Worm (Caenorhabditis elegans): ENCODE results near the gene F08D12.15.

The F08D12.15 gene

ce11 chrII:2752999-2753398, 13.4 kb upstream of the F08D12.15 start, which contains the start of gene F29A7.3:
Gene F29A7.3 (plus strand): TSS chrII:2753299.
- no peak for TF ChIP-seq ref-1 (GFP tag; conservative IDR thresholded peaks at IDR 0.05)
- no peak for TF ChIP-seq ztf-29 (GFP tag; IDR thresholded peaks at IDR 0.05)
- no peak for TF ChIP-seq flt-1 (GFP tag; IDR thresholded peaks at IDR 0.05)
- no peak for TF ChIP-seq tab-1 (GFP tag; IDR thresholded peaks at IDR 0.05)
- no peak for TF ChIP-seq med-1 (GFP tag; optimal IDR thresholded peaks at IDR 0.05; ENCODE audit: insufficient read depth)
- no peak for TF ChIP-seq klf-2 (GFP tag; conservative IDR thresholded peaks at IDR 0.05)
- no peak for TF ChIP-seq ztf-23 (GFP tag; IDR thresholded peaks at IDR 0.05)
- no peak for TF ChIP-seq cog-1 (tag; optimal IDR thresholded peaks at IDR 0.05)
- TF ChIP-seq T22C8.4 (GFP tag; IDR thresholded peaks at IDR 0.05): no peak

- TF ChIP-seq tab-1 (GFP tag; IDR thresholded peaks at IDR 0.05) (no peak), cog-1 (tag; optimal IDR thresholded peaks at IDR 0.05) (no peak), klf-2 (GFP tag; conservative IDR thresholded peaks at IDR 0.05) (no peak), med-1 (GFP tag; optimal IDR thresholded peaks at IDR 0.05; ENCODE audit: insufficient read depth) (no peak), flt-1 (GFP tag; IDR thresholded peaks at IDR 0.05) (no peak), ztf-29 (GFP tag; IDR thresholded peaks at IDR 0.05) (no peak), ztf-23 (GFP tag; IDR thresholded peaks at IDR 0.05) (no peak), ref-1 (GFP tag; conservative IDR thresholded peaks at IDR 0.05) (no peak)
These were observed 11.8 kb upstream of the F08D12.15 start for ce11 chrII:2754595-2754994.

- TF ChIP-seq ztf-23 (GFP tag; IDR thresholded peaks at IDR 0.05) (no peak), tab-1 (GFP tag; IDR thresholded peaks at IDR 0.05) (no peak), ref-1 (GFP tag; conservative IDR thresholded peaks at IDR 0.05) (no peak), klf-2 (GFP tag; conservative IDR thresholded peaks at IDR 0.05) (no peak), T22C8.4 (GFP tag; IDR thresholded peaks at IDR 0.05) (no peak), med-1 (GFP tag; optimal IDR thresholded peaks at IDR 0.05; ENCODE audit: insufficient read depth) (no peak), flt-1 (GFP tag; IDR thresholded peaks at IDR 0.05) (no peak), ztf-29 (GFP tag; IDR thresholded peaks at IDR 0.05) (no peak), cog-1 (tag; optimal IDR thresholded peaks at IDR 0.05) (no peak)
These were observed 10.1 kb upstream of the F08D12.15 start for ce11 chrII:2756351-2756750.

ce11 chrII:2757954-2758353, 8.5 kb upstream of the F08D12.15 start, which contains the start of gene F29A7.8:
Gene F29A7.8 (minus strand): TSS chrII:2758054.
- no peak for TF ChIP-seq tab-1 (GFP tag; IDR thresholded peaks at IDR 0.05)
- no peak for TF ChIP-seq klf-2 (GFP tag; conservative IDR thresholded peaks at IDR 0.05)
- no peak for TF ChIP-seq med-1 (GFP tag; optimal IDR thresholded peaks at IDR 0.05; ENCODE audit: insufficient read depth)
- no peak for TF ChIP-seq ref-1 (GFP tag; conservative IDR thresholded peaks at IDR 0.05)
- TF ChIP-seq ztf-23 (GFP tag; IDR thresholded peaks at IDR 0.05): no peak
- no peak for TF ChIP-seq cog-1 (tag; optimal IDR thresholded peaks at IDR 0.05)
- no peak for TF ChIP-seq flt-1 (GFP tag; IDR thresholded peaks at IDR 0.05)
- TF ChIP-seq T22C8.4 (GFP tag; IDR thresholded peaks at IDR 0.05): no peak
- no peak for TF ChIP-seq ztf-29 (GFP tag; IDR thresholded peaks at IDR 0.05)

ce11 chrII:2758476-2758875, 8.0 kb upstream of the F08D12.15 start, which contains the start of gene fbxb-107:
Gene fbxb-107 (plus strand): TSS chrII:2758772.
- TF ChIP-seq T22C8.4 (GFP tag; IDR thresholded peaks at IDR 0.05): peak; percentile 18; the same call in 1 of the 2 replicates
- TF ChIP-seq ref-1 (GFP tag; conservative IDR thresholded peaks at IDR 0.05): no peak

ce11 chrII:2762108-2762507, 4.3 kb upstream of the F08D12.15 start, which contains the start of gene fbxb-106:
Gene fbxb-106 (plus strand): TSS chrII:2762408.
- TF ChIP-seq cog-1 (tag; optimal IDR thresholded peaks at IDR 0.05): no peak
- no peak for TF ChIP-seq tab-1 (GFP tag; IDR thresholded peaks at IDR 0.05)
- no peak for TF ChIP-seq ztf-23 (GFP tag; IDR thresholded peaks at IDR 0.05)
- TF ChIP-seq ztf-29 (GFP tag; IDR thresholded peaks at IDR 0.05): no peak
- TF ChIP-seq ref-1 (GFP tag; conservative IDR thresholded peaks at IDR 0.05): no peak
- TF ChIP-seq med-1 (GFP tag; optimal IDR thresholded peaks at IDR 0.05; ENCODE audit: insufficient read depth): no peak
- TF ChIP-seq klf-2 (GFP tag; conservative IDR thresholded peaks at IDR 0.05): no peak
- TF ChIP-seq flt-1 (GFP tag; IDR thresholded peaks at IDR 0.05): no peak

- TF ChIP-seq ztf-29 (GFP tag; IDR thresholded peaks at IDR 0.05) (no peak), klf-2 (GFP tag; conservative IDR thresholded peaks at IDR 0.05) (no peak), T22C8.4 (GFP tag; IDR thresholded peaks at IDR 0.05) (no peak), med-1 (GFP tag; optimal IDR thresholded peaks at IDR 0.05; ENCODE audit: insufficient read depth) (no peak), flt-1 (GFP tag; IDR thresholded peaks at IDR 0.05) (no peak), ref-1 (GFP tag; conservative IDR thresholded peaks at IDR 0.05) (no peak), tab-1 (GFP tag; IDR thresholded peaks at IDR 0.05) (no peak), ztf-23 (GFP tag; IDR thresholded peaks at IDR 0.05) (no peak), cog-1 (tag; optimal IDR thresholded peaks at IDR 0.05) (no peak)
These were observed 1.8 kb upstream of the F08D12.15 start, which contains the start of gene fbxb-108 for ce11 chrII:2764664-2765063. Gene fbxb-108 (plus strand): TSS chrII:2764964.

- TF ChIP-seq med-1 (GFP tag; optimal IDR thresholded peaks at IDR 0.05; ENCODE audit: insufficient read depth): no peak
- TF ChIP-seq cog-1 (tag; optimal IDR thresholded peaks at IDR 0.05): no peak
- TF ChIP-seq ztf-29 (GFP tag; IDR thresholded peaks at IDR 0.05): no peak
- TF ChIP-seq ref-1 (GFP tag; conservative IDR thresholded peaks at IDR 0.05): no peak
- no peak for TF ChIP-seq flt-1 (GFP tag; IDR thresholded peaks at IDR 0.05)
- no peak for TF ChIP-seq klf-2 (GFP tag; conservative IDR thresholded peaks at IDR 0.05)
- no peak for TF ChIP-seq T22C8.4 (GFP tag; IDR thresholded peaks at IDR 0.05)
- no peak for TF ChIP-seq tab-1 (GFP tag; IDR thresholded peaks at IDR 0.05)
- TF ChIP-seq ztf-23 (GFP tag; IDR thresholded peaks at IDR 0.05): no peak
These were observed 2.6 kb downstream of the F08D12.15 start, which contains the start of gene F08D12.7 for ce11 chrII:2769021-2769420. Gene F08D12.7 (minus strand): TSS chrII:2769121.

- no peak for TF ChIP-seq klf-2 (GFP tag; conservative IDR thresholded peaks at IDR 0.05)
- no peak for TF ChIP-seq med-1 (GFP tag; optimal IDR thresholded peaks at IDR 0.05; ENCODE audit: insufficient read depth)
- TF ChIP-seq T22C8.4 (GFP tag; IDR thresholded peaks at IDR 0.05): no peak
- no peak for TF ChIP-seq flt-1 (GFP tag; IDR thresholded peaks at IDR 0.05)
These were observed 4.4 kb downstream of the F08D12.15 start, which contains the start of gene fbxb-105 for ce11 chrII:2770788-2771187. Gene fbxb-105 (minus strand): TSS chrII:2770888.

ce11 chrII:2772166-2772565, 5.7 kb downstream of the F08D12.15 start, which contains the start of gene sdz-10:
Gene sdz-10 (minus strand): TSS chrII:2772266.
- TF ChIP-seq T22C8.4 (GFP tag; IDR thresholded peaks at IDR 0.05) (no peak), ztf-23 (GFP tag; IDR thresholded peaks at IDR 0.05) (no peak), tab-1 (GFP tag; IDR thresholded peaks at IDR 0.05) (no peak), med-1 (GFP tag; optimal IDR thresholded peaks at IDR 0.05; ENCODE audit: insufficient read depth) (no peak), klf-2 (GFP tag; conservative IDR thresholded peaks at IDR 0.05) (no peak), ztf-29 (GFP tag; IDR thresholded peaks at IDR 0.05) (no peak), flt-1 (GFP tag; IDR thresholded peaks at IDR 0.05) (no peak)

Measured in whole organism, midembryonic.